Fruit fly (Drosophila melanogaster) whole organism, larva: ENCODE measurements around the gene CG6425.

Source experiments
- noc ChIP-seq: fragments of 200-800 bp; sonication (Bioruptor generic); optimal IDR thresholded peaks from 3 replicates; lab custom pipeline; 2019; ENCODE audit warnings: missing biosample characterization, mild to moderate bottlenecking, missing genetic modification characterization, moderate library complexity

Gene CG6425

DNA sequence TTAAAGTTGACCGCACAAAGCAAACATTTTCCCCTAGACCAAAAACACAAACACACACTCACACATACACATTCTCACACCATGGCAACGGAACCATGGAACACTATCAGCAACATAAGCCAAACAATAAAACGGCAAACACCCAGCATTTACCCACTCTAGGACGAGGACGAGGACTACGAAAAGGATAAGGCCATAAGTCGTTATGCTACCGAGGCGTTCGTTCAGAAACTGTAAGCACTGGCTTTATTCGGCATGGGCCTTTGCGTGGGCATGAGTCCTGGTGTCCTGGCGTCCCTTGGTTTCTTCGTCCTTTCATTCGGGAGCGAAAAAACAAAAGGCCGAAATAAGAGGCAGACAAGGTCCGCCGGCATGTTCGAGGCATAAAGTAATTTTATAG lies 46.9 kb downstream of the CG6425 start:
- no peak for TF ChIP-seq noc (tag; lab: Kevin White, UChicago)
